Worm (Caenorhabditis elegans) whole organism, mixed stage, embryonic: ENCODE data around the gene K08H10.6.

ENCODE experiments used
- blmp-1 ChIP-seq: fragments of 150-350 bp; optimal IDR thresholded peaks from 2 replicates; lab custom pipeline; 2014; ENCODE audit warnings: missing biosample characterization, missing genetic modification characterization
- pha-4 ChIP-seq: fragments of 150-350 bp; optimal IDR thresholded peaks from 2 replicates; lab custom pipeline; 2018; ENCODE audit warnings: missing biosample characterization, missing genetic modification reagents, missing genetic modification characterization

ce11 chrV:10031384-10032171 is 35.9 kb upstream of the K08H10.6 start:
- TF ChIP-seq pha-4 (tag; lab: Kevin White, UChicago) = no peak
- no peak for TF ChIP-seq blmp-1
